Fruit fly (Drosophila melanogaster): ENCODE measurements around the gene wntD.

Gene wntD

DNA sequence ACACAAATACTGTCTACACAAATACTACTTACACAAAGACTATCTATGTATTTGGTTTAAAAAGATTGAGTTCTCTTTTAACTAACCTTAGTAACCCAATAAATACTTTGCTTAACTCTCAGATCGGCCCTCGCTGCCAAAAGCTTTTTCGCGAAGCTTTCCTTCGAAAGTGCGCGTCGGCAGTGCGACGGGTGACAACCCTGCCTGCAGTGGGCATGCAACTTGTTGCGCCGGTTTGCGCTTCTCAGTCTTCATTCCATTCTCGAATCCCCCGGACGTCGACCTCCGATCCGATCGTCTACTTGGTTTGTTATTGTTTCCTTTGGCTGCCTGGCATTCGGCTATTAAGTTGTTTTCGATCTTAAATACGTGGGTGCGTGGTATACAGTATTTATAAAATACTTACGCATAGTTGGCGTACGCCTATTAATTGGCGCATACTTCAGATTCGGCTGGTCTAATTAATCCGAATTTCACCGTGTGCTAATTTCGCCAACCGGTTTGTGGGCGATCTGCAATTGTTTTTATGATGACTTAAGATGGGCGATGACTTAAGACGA, 32.8 kb downstream of the wntD start, which contains the start of gene CG11686 (continued):
- TF ChIP-seq H2.0 (GFP tag; IDR thresholded peaks at IDR 0.05) (no peak), CG1233 (GFP tag; optimal IDR thresholded peaks at IDR 0.05) (no peak), CG11695 (GFP tag; IDR thresholded peaks at IDR 0.05) (no peak), CG14667 (GFP tag; IDR thresholded peaks at IDR 0.05) (no peak), gcm2 (GFP tag; optimal IDR thresholded peaks at IDR 0.05) (no peak), Fer1 (GFP tag; optimal IDR thresholded peaks at IDR 0.05) (no peak), bowl (GFP tag; IDR thresholded peaks at IDR 0.05) (no peak; the same call in 1 of the 2 replicates), corto (GFP tag; optimal IDR thresholded peaks at IDR 0.05) (no peak), NK7.1 (GFP tag; optimal IDR thresholded peaks at IDR 0.05) (no peak), Sin3A (optimal IDR thresholded peaks at IDR 0.05) (no peak), Fer2 (tag; optimal IDR thresholded peaks at IDR 0.05) (no peak), Scr (GFP tag; IDR thresholded peaks at IDR 0.05; ENCODE audit: partially characterized antibody) (no peak), Max (GFP tag; optimal IDR thresholded peaks at IDR 0.05) (no peak), HLH3B (GFP tag; IDR thresholded peaks at IDR 0.05) (no peak), CG6654 (GFP tag; optimal IDR thresholded peaks at IDR 0.05) (no peak), CG15073 (GFP tag; optimal IDR thresholded peaks at IDR 0.05) (no peak), ham (GFP tag; IDR thresholded peaks at IDR 0.05) (no peak), Nf-YC (tag; optimal IDR thresholded peaks at IDR 0.05) (no peak), eyg (GFP tag; optimal IDR thresholded peaks at IDR 0.05) (no peak), Hr3 (GFP tag; optimal IDR thresholded peaks at IDR 0.05) (no peak), so (GFP tag; IDR thresholded peaks at IDR 0.05) (no peak), sug (tag; optimal IDR thresholded peaks at IDR 0.05) (no peak), CG4328 (GFP tag; optimal IDR thresholded peaks at IDR 0.05) (no peak), Side (GFP tag; optimal IDR thresholded peaks at IDR 0.05) (no peak), jing (GFP tag; optimal IDR thresholded peaks at IDR 0.05) (no peak), bcd (GFP tag; optimal IDR thresholded peaks at IDR 0.05) (no peak), C15 (GFP tag; IDR thresholded peaks at IDR 0.05) (no peak), CG7556 (GFP tag; optimal IDR thresholded peaks at IDR 0.05) (no peak), Pdp1 (GFP tag; optimal IDR thresholded peaks at IDR 0.05) (no peak), CG6689 (GFP tag; IDR thresholded peaks at IDR 0.05) (no peak), sisA (GFP tag; IDR thresholded peaks at IDR 0.05) (no peak), Hand (GFP tag; optimal IDR thresholded peaks at IDR 0.05) (no peak), Optix (GFP tag; IDR thresholded peaks at IDR 0.05) (no peak), sim (GFP tag; IDR thresholded peaks at IDR 0.05) (no peak), luna (GFP tag; optimal IDR thresholded peaks at IDR 0.05) (no peak), CG17359 (tag; optimal IDR thresholded peaks at IDR 0.05) (no peak), Sry-β (GFP tag; optimal IDR thresholded peaks at IDR 0.05) (no peak), Deaf1 (tag; optimal IDR thresholded peaks at IDR 0.05) (no peak), HmgD (GFP tag; optimal IDR thresholded peaks at IDR 0.05) (no peak), CG10366 (GFP tag; IDR thresholded peaks at IDR 0.05) (0 out of 2 replicates have a peak, but pooled peaks have one; percentile 7), chn (GFP tag; optimal IDR thresholded peaks at IDR 0.05) (no peak), lola (GFP tag; optimal IDR thresholded peaks at IDR 0.05) (no peak), trh (GFP tag; optimal IDR thresholded peaks at IDR 0.05) (no peak), CG10565 (GFP tag; optimal IDR thresholded peaks at IDR 0.05) (no peak), ranshi (GFP tag; IDR thresholded peaks at IDR 0.05) (no peak), CG9797 (GFP tag; optimal IDR thresholded peaks at IDR 0.05) (no peak), CG14014 (GFP tag; IDR thresholded peaks at IDR 0.05) (no peak), CG10321 (GFP tag; IDR thresholded peaks at IDR 0.05) (no peak), CG8359 (GFP tag; optimal IDR thresholded peaks at IDR 0.05; ENCODE audit: borderline replicate concordance) (no peak), yki (optimal IDR thresholded peaks at IDR 0.05) (no peak), sqz (GFP tag; optimal IDR thresholded peaks at IDR 0.05) (no peak), twi (tag; optimal IDR thresholded peaks at IDR 0.05) (no peak), onecut (GFP tag; IDR thresholded peaks at IDR 0.05) (0 out of 2 replicates have a peak, but pooled peaks have one; percentile 5)
